Worm (Caenorhabditis elegans): ENCODE measurements around the gene T15B12.2.

Gene T15B12.2

DNA sequence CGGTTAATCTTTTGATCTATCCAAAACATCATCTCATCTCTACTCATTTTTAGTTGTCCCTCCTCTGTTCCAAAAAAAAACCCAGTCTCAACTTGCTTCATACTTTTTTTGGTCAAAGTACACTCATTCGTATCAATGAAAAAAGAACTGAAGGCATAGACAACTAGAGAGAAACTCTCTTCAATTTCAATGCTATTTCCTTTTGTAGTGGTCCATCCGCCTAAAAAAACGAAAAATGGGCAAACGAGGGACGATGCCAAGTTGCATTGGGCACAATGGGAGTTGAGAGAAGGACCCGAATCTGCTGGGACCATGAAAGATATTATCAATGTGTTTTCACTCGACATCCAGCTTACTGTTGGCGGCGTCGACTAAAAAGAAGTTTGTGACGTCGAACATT, 21.5 kb downstream of the T15B12.2 start (continued):
- no peak for TF ChIP-seq unc-86 (tag; optimal IDR thresholded peaks at IDR 0.05)
- no peak for TF ChIP-seq ztf-4 (tag; optimal IDR thresholded peaks at IDR 0.05)
- TF ChIP-seq nhr-77 (tag; optimal IDR thresholded peaks at IDR 0.05): no peak
- no peak for TF ChIP-seq hlh-17 (GFP tag; optimal IDR thresholded peaks at IDR 0.05; ENCODE audit: borderline replicate concordance)
- TF ChIP-seq F16B12.6 (tag; optimal IDR thresholded peaks at IDR 0.05): no peak
- no peak for TF ChIP-seq fkh-4 (tag; optimal IDR thresholded peaks at IDR 0.05; ENCODE audit: borderline replicate concordance)

- TF ChIP-seq unc-30 (tag; optimal IDR thresholded peaks at IDR 0.05) (no peak), ztf-4 (tag; optimal IDR thresholded peaks at IDR 0.05) (no peak), nhr-76 (tag; optimal IDR thresholded peaks at IDR 0.05) (no peak), lin-14 (GFP tag; optimal IDR thresholded peaks at IDR 0.05) (no peak), jun-1 (tag; optimal IDR thresholded peaks at IDR 0.05) (no peak), nhr-84 (tag; optimal IDR thresholded peaks at IDR 0.05) (no peak), ets-5 (GFP tag; IDR thresholded peaks at IDR 0.05) (no peak), elt-3 (tag; optimal IDR thresholded peaks at IDR 0.05) (no peak), lin-39 (tag; optimal IDR thresholded peaks at IDR 0.05) (no peak), pag-3 (tag; optimal IDR thresholded peaks at IDR 0.05; ENCODE audit: borderline replicate concordance, insufficient read depth) (no peak), lir-3 (tag; optimal IDR thresholded peaks at IDR 0.05; ENCODE audit: poor library complexity) (no peak), egl-27 (tag; optimal IDR thresholded peaks at IDR 0.05) (no peak), Y116A8C.19 (tag; optimal IDR thresholded peaks at IDR 0.05; ENCODE audit: borderline replicate concordance) (no peak), tlp-1 (tag; optimal IDR thresholded peaks at IDR 0.05) (no peak), mep-1 (tag; optimal IDR thresholded peaks at IDR 0.05) (no peak), unc-98 (GFP tag; IDR thresholded peaks at IDR 0.05) (no peak)
These were observed 23.9 kb downstream of the T15B12.2 start, which contains the start of gene clk-1 for ce11 chrIII:5277740-5278139. Gene clk-1, plus strand, starts transcription at chrIII:5277894.

DNA sequence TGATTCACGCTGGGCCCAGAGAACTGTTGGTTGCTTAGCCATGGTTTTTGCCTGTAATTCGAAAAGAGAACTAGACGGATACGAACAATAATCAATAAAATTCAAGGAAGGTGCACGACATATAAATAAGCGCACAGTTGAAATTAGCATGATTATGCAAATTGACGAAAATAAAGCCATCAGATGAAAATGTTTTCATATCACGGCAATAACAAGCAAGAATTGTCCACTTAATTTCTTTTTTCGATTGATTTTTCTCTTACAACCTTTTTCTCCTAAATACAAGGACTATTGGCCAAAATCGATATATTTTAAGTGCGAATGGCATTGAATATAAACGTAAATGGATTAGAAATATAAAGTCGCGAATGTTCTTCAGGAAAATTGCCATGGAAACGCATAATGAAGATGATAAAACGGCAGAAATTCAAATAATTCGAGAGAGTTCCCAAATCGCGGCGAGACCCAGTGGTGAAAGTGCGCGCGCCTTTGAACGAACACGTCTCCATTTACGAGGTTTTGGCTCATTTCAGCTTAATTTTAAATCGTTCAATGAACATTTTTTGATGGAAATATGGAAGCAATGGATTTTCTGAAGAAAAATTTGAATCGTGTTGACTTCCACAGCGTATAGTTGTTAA, 26.9 kb downstream of the T15B12.2 start, which contains the start of the genes daf-41 and toc-1:
Gene daf-41, minus strand, starts transcription at position 51 of the 641 bp plus-strand sequence.
Gene toc-1, plus strand, starts transcription at position 537 of the 641 bp plus-strand sequence.
- no peak for TF ChIP-seq Y116A8C.19 (tag; optimal IDR thresholded peaks at IDR 0.05; ENCODE audit: borderline replicate concordance)
- TF ChIP-seq nhr-28 (tag; optimal IDR thresholded peaks at IDR 0.05): no peak
- TF ChIP-seq tlp-1 (tag; optimal IDR thresholded peaks at IDR 0.05): no peak
- TF ChIP-seq unc-86 (tag; optimal IDR thresholded peaks at IDR 0.05): no peak
- TF ChIP-seq elt-2 (tag; optimal IDR thresholded peaks at IDR 0.05): no peak
- TF ChIP-seq lin-15B (tag; optimal IDR thresholded peaks at IDR 0.05): peak; percentile 10
- TF ChIP-seq pqm-1 (tag; optimal IDR thresholded peaks at IDR 0.05): no peak
- no peak for TF ChIP-seq pag-3 (tag; optimal IDR thresholded peaks at IDR 0.05; ENCODE audit: borderline replicate concordance, insufficient read depth)
- TF ChIP-seq swsn-7 (tag; optimal IDR thresholded peaks at IDR 0.05): peak; percentile 44
- peak; percentile 54 to 71 (median 58) for TF ChIP-seq dpl-1 (GFP tag; optimal IDR thresholded peaks at IDR 0.05)
- TF ChIP-seq nhr-77 (tag; optimal IDR thresholded peaks at IDR 0.05): no peak
- peak; percentile 63 for TF ChIP-seq dsc-1 (tag; optimal IDR thresholded peaks at IDR 0.05)
- TF ChIP-seq C34B4.2 (tag; optimal IDR thresholded peaks at IDR 0.05): no peak
- TF ChIP-seq alr-1 (tag; optimal IDR thresholded peaks at IDR 0.05; ENCODE audit: borderline replicate concordance): no peak
- no peak for TF ChIP-seq ama-1 (optimal IDR thresholded peaks at IDR 0.05)
- TF ChIP-seq ces-1 (GFP tag; optimal IDR thresholded peaks at IDR 0.05): no peak
- TF ChIP-seq xbp-1 (tag; optimal IDR thresholded peaks at IDR 0.05): peak; percentile 40
- no peak for TF ChIP-seq hpl-2 (GFP tag; optimal IDR thresholded peaks at IDR 0.05)
- TF ChIP-seq snu-23 (GFP tag; optimal IDR thresholded peaks at IDR 0.05): peak; percentile 68
- TF ChIP-seq egl-27 (tag; optimal IDR thresholded peaks at IDR 0.05): no peak
- TF ChIP-seq C04F5.9 (tag; optimal IDR thresholded peaks at IDR 0.05): no peak
- peak; percentile 47 for TF ChIP-seq nhr-47 (tag; optimal IDR thresholded peaks at IDR 0.05)
- TF ChIP-seq sptf-1 (tag; optimal IDR thresholded peaks at IDR 0.05): no peak
- TF ChIP-seq nhr-90 (tag; optimal IDR thresholded peaks at IDR 0.05; ENCODE audit: poor library complexity): no peak
- peak in 1 of 3 experiments; percentile 12 for TF ChIP-seq ceh-82 (tag; optimal IDR thresholded peaks at IDR 0.05)
- TF ChIP-seq unc-62 (GFP tag; optimal IDR thresholded peaks at IDR 0.05): no peak
- TF ChIP-seq nhr-76 (tag; optimal IDR thresholded peaks at IDR 0.05): no peak
- TF ChIP-seq unc-130 (tag; optimal IDR thresholded peaks at IDR 0.05): peak; percentile 17
- TF ChIP-seq F16B12.6 (tag; optimal IDR thresholded peaks at IDR 0.05): peak; percentile 13
- TF ChIP-seq tbx-2 (tag; optimal IDR thresholded peaks at IDR 0.05): no peak
- TF ChIP-seq ztf-4 (tag; optimal IDR thresholded peaks at IDR 0.05): no peak
- TF ChIP-seq nhr-19 (GFP tag; conservative IDR thresholded peaks at IDR 0.05): peak; percentile 18; the same call in 1 of the 2 replicates
- peak; percentile 20 for TF ChIP-seq jun-1 (tag; optimal IDR thresholded peaks at IDR 0.05)
- TF ChIP-seq aha-1 (tag; optimal IDR thresholded peaks at IDR 0.05): no peak
- TF ChIP-seq skn-1 (tag; optimal IDR thresholded peaks at IDR 0.05): peak; percentile 77
- TF ChIP-seq unc-30 (tag; optimal IDR thresholded peaks at IDR 0.05): no peak
- no peak for TF ChIP-seq nhr-84 (tag; optimal IDR thresholded peaks at IDR 0.05)
